Fruit fly (Drosophila melanogaster): ENCODE measurements around the gene Culd.

Culd gene

dm6 chr3L:8320105-8320813 lies 35.8 kb downstream of the Culd start, which contains the start of gene CG13670:
Gene CG13670 (plus strand): TSS chr3L:8320763.
- TF ChIP-seq pan (optimal IDR thresholded peaks at IDR 0.05) (no peak), psq (optimal IDR thresholded peaks at IDR 0.05) (no peak), Dll (optimal IDR thresholded peaks at IDR 0.05) (no peak), EcR (GFP tag; optimal IDR thresholded peaks at IDR 0.05) (no peak), usp (GFP tag; optimal IDR thresholded peaks at IDR 0.05) (no peak), CG8478 (optimal IDR thresholded peaks at IDR 0.05) (no peak)

dm6 chr3L:8318916-8319506 lies 37.1 kb downstream of the Culd start, which contains the start of gene CG43059:
Gene CG43059 (minus strand): TSS chr3L:8318966.
- TF ChIP-seq psq (optimal IDR thresholded peaks at IDR 0.05) (no peak), Dll (optimal IDR thresholded peaks at IDR 0.05) (no peak), usp (GFP tag; optimal IDR thresholded peaks at IDR 0.05) (no peak), CG8478 (optimal IDR thresholded peaks at IDR 0.05) (no peak), pan (optimal IDR thresholded peaks at IDR 0.05) (no peak), EcR (GFP tag; optimal IDR thresholded peaks at IDR 0.05) (no peak)

- peak; percentile 65 for TF ChIP-seq CG8478 (optimal IDR thresholded peaks at IDR 0.05)
- no peak for TF ChIP-seq usp (GFP tag; optimal IDR thresholded peaks at IDR 0.05)
Observed at dm6 chr3L:8315141-8315816, 40.8 kb downstream of the Culd start, which contains the start of gene Cpsf6. Gene Cpsf6 (minus strand): TSS chr3L:8315502.

- TF ChIP-seq usp (GFP tag; optimal IDR thresholded peaks at IDR 0.05) = no peak
- peak; percentile 45 for TF ChIP-seq pan (optimal IDR thresholded peaks at IDR 0.05)
- TF ChIP-seq CG8478 (optimal IDR thresholded peaks at IDR 0.05) = no peak
- no peak for TF ChIP-seq EcR (GFP tag; optimal IDR thresholded peaks at IDR 0.05)
- no peak for TF ChIP-seq Dll (optimal IDR thresholded peaks at IDR 0.05)
Observed at dm6 chr3L:8314788-8315140, 41.3 kb downstream of the Culd start.

dm6 chr3L:8312290-8312689 lies 43.8 kb downstream of the Culd start:
- TF ChIP-seq EcR (GFP tag; optimal IDR thresholded peaks at IDR 0.05) (no peak), usp (GFP tag; optimal IDR thresholded peaks at IDR 0.05) (no peak), psq (optimal IDR thresholded peaks at IDR 0.05) (no peak), CG8478 (optimal IDR thresholded peaks at IDR 0.05) (no peak), Dll (optimal IDR thresholded peaks at IDR 0.05) (no peak), pan (optimal IDR thresholded peaks at IDR 0.05) (no peak)

dm6 chr3L:8308891-8309352 lies 47.2 kb downstream of the Culd start, which contains the start of gene BI-1:
Gene BI-1 (minus strand): TSS chr3L:8308941.
- TF ChIP-seq EcR (GFP tag; optimal IDR thresholded peaks at IDR 0.05) = no peak
- no peak for TF ChIP-seq CG8478 (optimal IDR thresholded peaks at IDR 0.05)
- no peak for TF ChIP-seq pan (optimal IDR thresholded peaks at IDR 0.05)

dm6 chr3L:8306880-8307279 lies 49.2 kb downstream of the Culd start, which contains the start of gene Gr66a:
Gene Gr66a (minus strand): TSS chr3L:8306980.
- TF ChIP-seq CG8478 (optimal IDR thresholded peaks at IDR 0.05) (no peak), Dll (optimal IDR thresholded peaks at IDR 0.05) (no peak), psq (optimal IDR thresholded peaks at IDR 0.05) (no peak), pan (optimal IDR thresholded peaks at IDR 0.05) (no peak)

- TF ChIP-seq EcR (GFP tag; optimal IDR thresholded peaks at IDR 0.05) (no peak), psq (optimal IDR thresholded peaks at IDR 0.05) (no peak), Dll (optimal IDR thresholded peaks at IDR 0.05) (no peak), usp (GFP tag; optimal IDR thresholded peaks at IDR 0.05) (no peak), CG8478 (optimal IDR thresholded peaks at IDR 0.05) (no peak), pan (optimal IDR thresholded peaks at IDR 0.05) (no peak)
Observed at dm6 chr3L:8303912-8304311, 52.2 kb downstream of the Culd start, which contains the start of the genes CG7194 and Sbp2. Gene CG7194 (minus strand): TSS chr3L:8304059. Gene Sbp2 (plus strand): TSS chr3L:8304157.

All from whole organism.